Fruit fly (Drosophila melanogaster): ENCODE data around the gene boss.

- TF ChIP-seq E2f2 (GFP tag; IDR thresholded peaks at IDR 0.05) (no peak), TFAM (GFP tag; optimal IDR thresholded peaks at IDR 0.05) (no peak), Deaf1 (tag; optimal IDR thresholded peaks at IDR 0.05) (no peak)
Measured at dm6 chr3R:25958979-25959378, 2.8 kb upstream of the boss start, which contains the start of gene CG14540.
